Worm (Caenorhabditis elegans): ENCODE measurements around the gene F09G2.8.
A peak's percentile ranks its signal among the peaks of the same experiment; 100 is the strongest.

F09G2.8 gene

ce11 chrV:7198403-7198802 lies 4.9 kb upstream of the F09G2.8 start (continued):
- TF ChIP-seq nhr-90 (tag; optimal IDR thresholded peaks at IDR 0.05; ENCODE audit: poor library complexity) (peak; percentile 13), nhr-47 (tag; optimal IDR thresholded peaks at IDR 0.05) (peak; percentile 4), hlh-17 (GFP tag; optimal IDR thresholded peaks at IDR 0.05; ENCODE audit: borderline replicate concordance) (no peak), fos-1 (tag; optimal IDR thresholded peaks at IDR 0.05) (no peak), tlp-1 (tag; optimal IDR thresholded peaks at IDR 0.05) (no peak), lin-13 (GFP tag; optimal IDR thresholded peaks at IDR 0.05) (no peak), sox-4 (tag; optimal IDR thresholded peaks at IDR 0.05) (no peak), pqm-1 (tag; optimal IDR thresholded peaks at IDR 0.05) (no peak), rnt-1 (tag; optimal IDR thresholded peaks at IDR 0.05) (no peak), hpl-2 (GFP tag; optimal IDR thresholded peaks at IDR 0.05) (no peak), nhr-19 (GFP tag; conservative IDR thresholded peaks at IDR 0.05) (no peak), C34B4.2 (tag; optimal IDR thresholded peaks at IDR 0.05) (no peak), nhr-20 (tag; optimal IDR thresholded peaks at IDR 0.05) (no peak), ceh-8 (GFP tag; optimal IDR thresholded peaks at IDR 0.05) (no peak), dsc-1 (tag; optimal IDR thresholded peaks at IDR 0.05) (no peak), ceh-63 (GFP tag; optimal IDR thresholded peaks at IDR 0.05) (no peak), lin-15B (tag; optimal IDR thresholded peaks at IDR 0.05) (no peak), vab-15 (tag; optimal IDR thresholded peaks at IDR 0.05) (no peak), ceh-90 (tag; optimal IDR thresholded peaks at IDR 0.05) (no peak), swsn-7 (tag; optimal IDR thresholded peaks at IDR 0.05) (no peak), alr-1 (tag; optimal IDR thresholded peaks at IDR 0.05; ENCODE audit: borderline replicate concordance) (no peak), mdl-1 (tag; optimal IDR thresholded peaks at IDR 0.05) (no peak), ets-5 (GFP tag; IDR thresholded peaks at IDR 0.05) (no peak)

- TF ChIP-seq nhr-90 (tag; optimal IDR thresholded peaks at IDR 0.05; ENCODE audit: poor library complexity) (no peak), nhr-11 (tag; optimal IDR thresholded peaks at IDR 0.05) (no peak), nhr-47 (tag; optimal IDR thresholded peaks at IDR 0.05) (no peak), lir-3 (tag; optimal IDR thresholded peaks at IDR 0.05; ENCODE audit: poor library complexity) (no peak), nhr-28 (tag; optimal IDR thresholded peaks at IDR 0.05) (no peak), ceh-88 (GFP tag; IDR thresholded peaks at IDR 0.05) (no peak), blmp-1 (tag; optimal IDR thresholded peaks at IDR 0.05) (no peak), fkh-4 (tag; optimal IDR thresholded peaks at IDR 0.05; ENCODE audit: borderline replicate concordance) (no peak), lin-14 (GFP tag; optimal IDR thresholded peaks at IDR 0.05) (no peak), unc-86 (tag; optimal IDR thresholded peaks at IDR 0.05) (no peak), irx-1 (tag; optimal IDR thresholded peaks at IDR 0.05) (no peak), unc-62 (GFP tag; optimal IDR thresholded peaks at IDR 0.05) (no peak), nhr-84 (tag; optimal IDR thresholded peaks at IDR 0.05) (no peak), lin-35 (GFP tag; optimal IDR thresholded peaks at IDR 0.05) (no peak), dpl-1 (GFP tag; optimal IDR thresholded peaks at IDR 0.05) (no peak), ceh-82 (tag; optimal IDR thresholded peaks at IDR 0.05) (no peak), vab-15 (tag; optimal IDR thresholded peaks at IDR 0.05) (no peak), C34B4.2 (tag; optimal IDR thresholded peaks at IDR 0.05) (no peak), Y116A8C.19 (tag; optimal IDR thresholded peaks at IDR 0.05; ENCODE audit: borderline replicate concordance) (no peak), ceh-8 (GFP tag; optimal IDR thresholded peaks at IDR 0.05) (no peak)
These were observed 3.6 kb upstream of the F09G2.8 start for ce11 chrV:7197036-7197435.

- no peak for TF ChIP-seq zag-1 (tag; optimal IDR thresholded peaks at IDR 0.05)
- TF ChIP-seq sptf-1 (tag; optimal IDR thresholded peaks at IDR 0.05), result no peak
- peak; percentile 82 for TF ChIP-seq irx-1 (tag; optimal IDR thresholded peaks at IDR 0.05)
- TF ChIP-seq Y116A8C.19 (tag; optimal IDR thresholded peaks at IDR 0.05; ENCODE audit: borderline replicate concordance), result no peak
- TF ChIP-seq tbx-2 (tag; optimal IDR thresholded peaks at IDR 0.05), result peak; percentile 91
- peak; percentile 92 for TF ChIP-seq skn-1 (tag; optimal IDR thresholded peaks at IDR 0.05)
- TF ChIP-seq nhr-77 (tag; optimal IDR thresholded peaks at IDR 0.05), result peak; percentile 86
- no peak for TF ChIP-seq egl-27 (tag; optimal IDR thresholded peaks at IDR 0.05)
- TF ChIP-seq fkh-4 (tag; optimal IDR thresholded peaks at IDR 0.05; ENCODE audit: borderline replicate concordance), result no peak
- peak; percentile 94 for TF ChIP-seq nhr-20 (tag; optimal IDR thresholded peaks at IDR 0.05)
- TF ChIP-seq mep-1 (tag; optimal IDR thresholded peaks at IDR 0.05), result peak; percentile 95
- peak; percentile 34 for TF ChIP-seq vab-15 (tag; optimal IDR thresholded peaks at IDR 0.05)
- peak; percentile 46 for TF ChIP-seq aly-2 (tag; optimal IDR thresholded peaks at IDR 0.05)
- peak; percentile 96 for TF ChIP-seq nhr-85 (tag)
- TF ChIP-seq ceh-82 (tag; optimal IDR thresholded peaks at IDR 0.05), result peak; percentile 92 to 94 (median 93)
- TF ChIP-seq lin-14 (GFP tag; optimal IDR thresholded peaks at IDR 0.05), result peak; percentile 91
- TF ChIP-seq mdl-1 (tag; optimal IDR thresholded peaks at IDR 0.05), result peak in 1 of 2 experiments; percentile 90
- no peak for TF ChIP-seq hlh-17 (GFP tag; optimal IDR thresholded peaks at IDR 0.05; ENCODE audit: borderline replicate concordance)
- TF ChIP-seq lin-13 (GFP tag; optimal IDR thresholded peaks at IDR 0.05), result peak; percentile 90
- TF ChIP-seq egl-13 (tag; optimal IDR thresholded peaks at IDR 0.05), result peak; percentile 74
- peak; percentile 62 for TF ChIP-seq mef-2 (tag; optimal IDR thresholded peaks at IDR 0.05)
These were observed 3.1 kb upstream of the F09G2.8 start, which contains the start of gene F09G2.2 for ce11 chrV:7196498-7196966. Gene F09G2.2 (plus strand): TSS chrV:7196916.

Measured in whole organism, L1 larva.